Worm (Caenorhabditis elegans) whole organism, L1 larva: ENCODE measurements around the gene nfm-1.

Experiments
- aly-2 ChIP-seq: fragments of 150-350 bp; optimal IDR thresholded peaks from 2 replicates; lab custom pipeline; 2014; ENCODE audit warnings: missing biosample characterization, missing genetic modification characterization
- elt-3 ChIP-seq, 6 experiments: fragments of 150-350 bp in 1 of 6; sonication (generic microtip); optimal IDR thresholded peaks; 2 replicates each; lab custom pipeline; 2017 to 2018; ENCODE audit warnings: missing biosample characterization in 6 of 6, missing genetic modification characterization in 6 of 6, inconsistent platforms in 1 of 6
- nhr-28 ChIP-seq: fragments of 150-350 bp; optimal IDR thresholded peaks from 2 replicates; lab custom pipeline; 2014; ENCODE audit warnings: missing biosample characterization, missing genetic modification characterization
- rnt-1 ChIP-seq: sonication (generic microtip); optimal IDR thresholded peaks from 2 replicates; lab custom pipeline; 2016; ENCODE audit warnings: mild to moderate bottlenecking, missing genetic modification characterization, moderate library complexity, missing compliant biosample characterization
- sptf-1 ChIP-seq: fragments of 150-350 bp; optimal IDR thresholded peaks from 2 replicates; lab custom pipeline; 2014; ENCODE audit warnings: missing biosample characterization, missing genetic modification characterization
- unc-62 ChIP-seq: fragments of 150-350 bp; optimal IDR thresholded peaks from 2 replicates; lab custom pipeline; 2014; ENCODE audit warnings: missing biosample characterization, missing genetic modification reagents, missing genetic modification characterization

DNA sequence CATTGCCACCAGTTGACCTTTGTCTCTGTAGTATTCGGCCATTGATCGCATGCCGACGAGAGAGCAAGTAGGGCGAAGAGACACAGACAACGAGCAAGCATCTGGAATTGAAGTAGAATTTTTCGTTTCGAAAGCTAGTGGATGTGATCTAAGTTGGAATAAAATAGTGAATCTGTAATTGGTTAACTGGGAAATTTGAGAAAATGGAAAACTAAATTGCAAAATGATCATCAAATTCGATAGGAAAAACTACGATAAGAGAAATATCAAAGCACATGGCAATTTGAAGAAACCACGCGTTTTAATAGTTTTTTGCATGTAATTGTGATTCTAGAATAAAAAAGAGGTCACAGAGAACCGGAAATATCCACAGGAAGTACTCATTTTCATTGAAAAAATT lies 17.5 kb downstream of the nfm-1 start, which contains the start of gene F42A10.6:
- TF ChIP-seq nhr-28 (tag; lab: Kevin White, UChicago) (no peak), aly-2 (tag; lab: Kevin White, UChicago) (no peak), rnt-1 (tag; lab: Kevin White, UChicago) (no peak), sptf-1 (tag; lab: Kevin White, UChicago) (no peak), unc-62 (no peak), elt-3 (tag; optimal IDR thresholded peaks at IDR 0.05; lab: Kevin White, UChicago) (no peak)
